Fruit fly (Drosophila melanogaster) whole organism, embryonic: Measurements from ENCODE around the gene Scgalpha.

Experiments
- CG10654 ChIP-seq: fragments of 200-800 bp; sonication (Bioruptor generic); optimal IDR thresholded peaks from 2 replicates; lab custom pipeline; 2016; ENCODE audit warnings: missing biosample characterization, missing genetic modification characterization
- CG14441 ChIP-seq: fragments of 200-800 bp; sonication (Bioruptor generic); IDR thresholded peaks from 2 replicates; pipeline ENCODE4 v1.3.6; 2022; ENCODE audit warnings: missing biosample characterization, missing genetic modification characterization
- CG17359 ChIP-seq: fragments of 200-800 bp; sonication (Bioruptor generic); optimal IDR thresholded peaks from 3 replicates; lab custom pipeline; 2018; ENCODE audit warnings: missing biosample characterization, mild to moderate bottlenecking, missing genetic modification characterization, moderate library complexity
- CG30020 ChIP-seq: fragments of 200-800 bp; optimal IDR thresholded peaks from 2 replicates; lab custom pipeline; 2019; ENCODE audit warnings: missing biosample characterization, mild to moderate bottlenecking, missing genetic modification characterization, moderate library complexity
- CG32532 ChIP-seq: fragments of 200-800 bp; sonication (Bioruptor generic); IDR thresholded peaks from 2 replicates; pipeline ENCODE4 v1.3.6; 2022; ENCODE audit warnings: missing biosample characterization, missing genetic modification characterization
- CG9437 ChIP-seq: fragments of 200-800 bp; sonication (Bioruptor generic); optimal IDR thresholded peaks from 2 replicates; lab custom pipeline; 2018; ENCODE audit warnings: missing biosample characterization, mild to moderate bottlenecking, missing genetic modification characterization
- GATAe ChIP-seq: fragments of 200-800 bp; sonication (Bioruptor generic); conservative IDR thresholded peaks from 2 replicates; pipeline ENCODE4 v1.3.6; 2022; ENCODE audit warnings: missing biosample characterization, missing genetic modification characterization
- Hr51 ChIP-seq, 2 experiments: fragments of 200-800 bp; sonication (Bioruptor generic); optimal IDR thresholded peaks; 2 replicates in 1 of 2; 3 replicates in 1 of 2; lab custom pipeline; 2016 to 2018; ENCODE audit warnings: missing biosample characterization in 2 of 2, missing genetic modification characterization in 2 of 2, mild to moderate bottlenecking in 1 of 2, moderate library complexity in 1 of 2
- Jarid2 ChIP-seq: fragments of 200-800 bp; sonication (Bioruptor generic); optimal IDR thresholded peaks from 3 replicates; lab custom pipeline; 2017; ENCODE audit warnings: mild to moderate bottlenecking, missing biosample characterization, missing genetic modification reagents, missing genetic modification characterization
- NK7.1 ChIP-seq: fragments of 200-800 bp; sonication (Bioruptor generic); optimal IDR thresholded peaks from 3 replicates; lab custom pipeline; 2016; ENCODE audit warnings: missing biosample characterization, missing genetic modification characterization
- Rx ChIP-seq: fragments of 200-800 bp; sonication (Bioruptor generic); IDR thresholded peaks from 2 replicates; pipeline ENCODE4 v1.3.6; 2022; ENCODE audit warnings: missing biosample characterization, missing genetic modification characterization
- Usf ChIP-seq: fragments of 200-800 bp; sonication (Bioruptor generic); optimal IDR thresholded peaks from 2 replicates; lab custom pipeline; 2017; ENCODE audit warnings: missing genotype, missing biosample characterization, missing genetic modification characterization
- aop ChIP-seq: fragments of 200-800 bp; sonication (Bioruptor generic); IDR thresholded peaks from 2 replicates; pipeline ENCODE4 v1.3.6; 2022; ENCODE audit warnings: missing biosample characterization, missing genetic modification characterization
- corto ChIP-seq: fragments of 200-800 bp; sonication (Bioruptor generic); optimal IDR thresholded peaks from 2 replicates; lab custom pipeline; 2016; ENCODE audit warnings: missing biosample characterization, mild to moderate bottlenecking, missing genetic modification characterization, moderate library complexity
- eyg ChIP-seq: fragments of 200-800 bp; sonication (Bioruptor generic); optimal IDR thresholded peaks from 3 replicates; lab custom pipeline; 2016; ENCODE audit warnings: missing biosample characterization, missing genetic modification characterization
- gem ChIP-seq: fragments of 200-800 bp; sonication (Bioruptor generic); optimal IDR thresholded peaks from 2 replicates; lab custom pipeline; 2019; ENCODE audit warnings: missing biosample characterization, mild to moderate bottlenecking, missing genetic modification characterization, moderate library complexity
- kni ChIP-seq: fragments of 200-800 bp; sonication (Bioruptor generic); optimal IDR thresholded peaks from 3 replicates; lab custom pipeline; 2017; ENCODE audit warnings: mild to moderate bottlenecking, missing biosample characterization, missing genetic modification reagents, missing genetic modification characterization
- lab ChIP-seq: fragments of 200-800 bp; sonication (Bioruptor generic); optimal IDR thresholded peaks from 3 replicates; lab custom pipeline; 2017; ENCODE audit warnings: missing biosample characterization, missing genetic modification characterization, mild to moderate bottlenecking, moderate library complexity, missing genetic modification reagents
- lbe ChIP-seq: fragments of 200-800 bp; sonication (Bioruptor generic); optimal IDR thresholded peaks from 2 replicates; lab custom pipeline; 2016; ENCODE audit warnings: missing biosample characterization, mild to moderate bottlenecking, missing genetic modification characterization
- mld ChIP-seq: fragments of 200-800 bp; sonication (Bioruptor generic); IDR thresholded peaks from 3 replicates; pipeline ENCODE4 v1.3.6; 2022; ENCODE audit warnings: missing biosample characterization, missing genetic modification characterization; ENCODE audit not compliant: partially characterized antibody
- pan ChIP-seq, 4 experiments: fragments of >200 bp in 3 of 4; fragments of 200-800 bp in 1 of 4; sonication (Bioruptor generic) in 1 of 4; optimal IDR thresholded peaks in 3 of 4; IDR thresholded peaks in 1 of 4; 2 replicates each; pipeline versions ENCODE4 v1.3.6 to Lab custom; 2017 to 2022; ENCODE audit warnings: missing biosample characterization in 2 of 4, missing genetic modification characterization in 2 of 4, mixed read lengths in 1 of 4
- sens ChIP-seq: fragments of 200-800 bp; sonication (Bioruptor generic); peaks from one replicate; lab custom pipeline; 2016; ENCODE audit warnings: missing biosample characterization, missing genetic modification characterization
- sug ChIP-seq: fragments of 200-800 bp; optimal IDR thresholded peaks from 2 replicates; lab custom pipeline; 2019; ENCODE audit warnings: missing biosample characterization, mild to moderate bottlenecking, missing genetic modification characterization, moderate library complexity

The Scgalpha gene

DNA sequence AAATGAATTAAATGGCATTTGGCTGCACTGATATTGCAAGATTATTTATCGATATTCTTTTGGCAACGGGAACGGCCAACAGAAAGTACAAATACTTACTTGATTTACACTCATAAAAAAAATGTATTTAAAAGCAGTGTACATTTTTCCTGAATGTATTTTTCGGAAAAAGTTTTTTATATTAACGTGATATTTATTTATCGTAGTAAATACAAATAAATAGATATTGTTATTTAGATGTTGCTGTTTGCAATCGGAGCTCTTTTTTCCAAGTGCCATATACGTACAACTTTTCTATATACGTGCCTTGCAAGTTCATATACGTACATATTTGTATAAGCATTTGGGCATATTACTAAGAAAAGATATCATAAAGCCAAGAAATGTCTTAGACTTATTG is 48.1 kb downstream of the Scgalpha start:
- no peak for TF ChIP-seq CG30020 (tag; lab: Kevin White, UChicago)
- TF ChIP-seq lab (GFP tag; lab: Kevin White, UChicago): peak; percentile 4
- TF ChIP-seq pan (optimal IDR thresholded peaks at IDR 0.05; lab: Kevin White, UChicago): no peak
- peak in 1 of 2 experiments; percentile 54 for TF ChIP-seq pan (GFP tag; optimal IDR thresholded peaks at IDR 0.05 in 1 of 2, IDR thresholded peaks at IDR 0.05 in 1 of 2)
- TF ChIP-seq CG10654 (GFP tag; lab: Kevin White, UChicago): no peak
- no peak for TF ChIP-seq Usf (GFP tag; lab: Kevin White, UChicago)
- TF ChIP-seq aop (GFP tag; lab: Robert Waterston, UW): no peak
- peak; percentile 5 for TF ChIP-seq lbe
- TF ChIP-seq gem: peak; percentile 14
- peak; percentile 17 for TF ChIP-seq CG17359 (tag; lab: Kevin White, UChicago)
- TF ChIP-seq NK7.1 (GFP tag; lab: Kevin White, UChicago): no peak
- TF ChIP-seq mld: no peak
- no peak for TF ChIP-seq Jarid2 (GFP tag; lab: Kevin White, UChicago)
- no peak for TF ChIP-seq Rx (GFP tag; lab: Robert Waterston, UW)
- peak in 1 of 2 experiments; percentile 8 for TF ChIP-seq Hr51 (GFP tag; optimal IDR thresholded peaks at IDR 0.05; lab: Kevin White, UChicago)
- TF ChIP-seq eyg (GFP tag; lab: Kevin White, UChicago): no peak

DNA sequence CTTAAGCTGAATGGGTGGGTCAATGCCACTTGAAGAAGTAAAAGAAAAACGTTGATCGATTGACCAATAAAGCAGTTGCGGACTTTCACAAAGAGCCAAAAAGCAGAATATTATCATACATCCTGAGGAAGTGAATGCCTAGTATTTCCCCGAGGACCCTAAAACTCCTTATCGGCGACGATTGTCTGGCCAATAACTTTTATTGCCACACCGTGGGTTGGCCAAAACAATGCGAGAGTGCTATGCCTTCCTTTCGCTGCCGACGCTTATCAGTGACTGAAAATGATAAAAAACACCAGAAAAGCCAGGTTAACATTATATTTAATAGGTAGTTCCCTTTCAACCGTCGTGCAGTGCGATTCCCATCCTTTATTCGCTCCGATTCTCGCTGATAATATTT is 48.6 kb downstream of the Scgalpha start, which contains the start of gene Mur29B:
TSS of gene Mur29B (plus strand) at position 324 of the 400 bp plus-strand sequence.
- peak; percentile 7; the same call in 1 of the 2 replicates for TF ChIP-seq CG32532 (GFP tag; lab: Robert Waterston, UW)
- TF ChIP-seq CG9437 (GFP tag; lab: Kevin White, UChicago): no peak
- TF ChIP-seq CG14441: no peak
- TF ChIP-seq GATAe (GFP tag; lab: Robert Waterston, UW): 0 out of 2 replicates have a peak, but pooled peaks have one; percentile 26
- TF ChIP-seq corto: peak; percentile 51
- no peak for TF ChIP-seq kni (GFP tag; lab: Kevin White, UChicago)
- TF ChIP-seq sens (GFP tag; lab: Kevin White, UChicago): peak; percentile 29
- TF ChIP-seq sug (tag; lab: Kevin White, UChicago): peak; percentile 54
